Worm (Caenorhabditis elegans): ENCODE data around the gene scl-2.

- TF ChIP-seq klf-2 (GFP tag; conservative IDR thresholded peaks at IDR 0.05) (no peak), T22C8.4 (GFP tag; IDR thresholded peaks at IDR 0.05) (peak; percentile 75), flt-1 (GFP tag; IDR thresholded peaks at IDR 0.05) (no peak), ztf-29 (GFP tag; IDR thresholded peaks at IDR 0.05) (no peak), med-1 (GFP tag; optimal IDR thresholded peaks at IDR 0.05; ENCODE audit: insufficient read depth) (no peak), ztf-23 (GFP tag; IDR thresholded peaks at IDR 0.05) (no peak), cog-1 (tag; optimal IDR thresholded peaks at IDR 0.05) (no peak)
Observed at ce11 chrIV:13093677-13094076, 36.2 kb downstream of the scl-2 start, which contains the start of the genes prcc-1 and C39E9.12.
